Worm (Caenorhabditis elegans): Measurements from ENCODE around the gene oatr-1.
A peak's percentile ranks its signal among the peaks of the same experiment; 100 is the strongest.

The oatr-1 gene

ce11 chrIII:6415306-6415973, 19.5 kb upstream of the oatr-1 start, which contains the start of gene nas-4 (continued):
- TF ChIP-seq mes-4 (tag; optimal IDR thresholded peaks at IDR 0.05) = no peak
- no peak for TF ChIP-seq ztf-22 (GFP tag; optimal IDR thresholded peaks at IDR 0.05)
- TF ChIP-seq madf-3 (GFP tag; IDR thresholded peaks at IDR 0.05) = 0 out of 2 replicates have a peak, but pooled peaks have one; percentile 70
- no peak for TF ChIP-seq attf-3 (GFP tag; conservative IDR thresholded peaks at IDR 0.05)
- TF ChIP-seq let-607 (tag; optimal IDR thresholded peaks at IDR 0.05) = peak in 1 of 2 experiments; percentile 13
- no peak for TF ChIP-seq rpc-1 (optimal IDR thresholded peaks at IDR 0.05)
- no peak for TF ChIP-seq rpc-1 (tag; optimal IDR thresholded peaks at IDR 0.05)
- no peak for TF ChIP-seq pha-4 (tag; optimal IDR thresholded peaks at IDR 0.05)
- TF ChIP-seq ceh-79 (tag; optimal IDR thresholded peaks at IDR 0.05) = no peak
- TF ChIP-seq him-1 (tag; optimal IDR thresholded peaks at IDR 0.05) = peak; percentile 55
- no peak for TF ChIP-seq dox-1 (GFP tag; IDR thresholded peaks at IDR 0.05)
- TF ChIP-seq nhr-80 (tag; optimal IDR thresholded peaks at IDR 0.05) = no peak
- peak; percentile 5; the same call in 1 of the 2 replicates for TF ChIP-seq cebp-2 (GFP tag; IDR thresholded peaks at IDR 0.05)
- no peak for TF ChIP-seq dpl-1 (GFP tag; optimal IDR thresholded peaks at IDR 0.05)
- TF ChIP-seq F39B2.1 (GFP tag; IDR thresholded peaks at IDR 0.05) = no peak
- no peak for TF ChIP-seq ztf-6 (GFP tag; IDR thresholded peaks at IDR 0.05)
- TF ChIP-seq mxl-1 (tag; optimal IDR thresholded peaks at IDR 0.05) = no peak
- no peak for TF ChIP-seq F10E7.11 (tag; optimal IDR thresholded peaks at IDR 0.05)
- peak; percentile 20; the same call in 1 of the 2 replicates for TF ChIP-seq Y56A3A.18 (GFP tag; IDR thresholded peaks at IDR 0.05)
- no peak for TF ChIP-seq lir-1 (GFP tag; conservative IDR thresholded peaks at IDR 0.05)
- TF ChIP-seq T26A5.8 (tag; optimal IDR thresholded peaks at IDR 0.05) = no peak
- TF ChIP-seq Y53G8AR.9 (GFP tag; conservative IDR thresholded peaks at IDR 0.05) = peak; percentile 59; the same call in 1 of the 2 replicates
- TF ChIP-seq lin-35 (GFP tag; optimal IDR thresholded peaks at IDR 0.05) = no peak
- TF ChIP-seq C17E4.6 (GFP tag; IDR thresholded peaks at IDR 0.05) = no peak
- TF ChIP-seq lin-40 (tag; optimal IDR thresholded peaks at IDR 0.05) = peak; percentile 29
- TF ChIP-seq ceh-58 (GFP tag; IDR thresholded peaks at IDR 0.05) = no peak
- peak; percentile 35 for TF ChIP-seq nhr-90 (tag; optimal IDR thresholded peaks at IDR 0.05)
- TF ChIP-seq nhr-120 (GFP tag; IDR thresholded peaks at IDR 0.05) = 0 out of 2 replicates have a peak, but pooled peaks have one; percentile 5
- TF ChIP-seq ceh-100 (GFP tag; IDR thresholded peaks at IDR 0.05) = no peak
- TF ChIP-seq nhr-27 (tag; optimal IDR thresholded peaks at IDR 0.05) = no peak
- no peak for TF ChIP-seq B0261.1 (tag; optimal IDR thresholded peaks at IDR 0.05)
- no peak for TF ChIP-seq F57A8.1 (GFP tag; optimal IDR thresholded peaks at IDR 0.05)
- peak; percentile 80 for TF ChIP-seq lin-26 (GFP tag; IDR thresholded peaks at IDR 0.05)
- TF ChIP-seq madf-8 (GFP tag; conservative IDR thresholded peaks at IDR 0.05) = no peak
- no peak for TF ChIP-seq sea-2 (GFP tag; IDR thresholded peaks at IDR 0.05)
- no peak for TF ChIP-seq ceh-40 (GFP tag; IDR thresholded peaks at IDR 0.05)
- no peak for TF ChIP-seq nfya-1 (tag; optimal IDR thresholded peaks at IDR 0.05; ENCODE audit: borderline replicate concordance, insufficient read depth)
- TF ChIP-seq F52B5.7 (tag; optimal IDR thresholded peaks at IDR 0.05) = no peak
- no peak for TF ChIP-seq K12H6.12 (tag; optimal IDR thresholded peaks at IDR 0.05)
- TF ChIP-seq athp-1 (tag; optimal IDR thresholded peaks at IDR 0.05) = peak; percentile 64
- TF ChIP-seq snpc-1.3 (tag; optimal IDR thresholded peaks at IDR 0.05; ENCODE audit: insufficient read depth) = no peak
- TF ChIP-seq tbp1 (GFP tag; optimal IDR thresholded peaks at IDR 0.05) = no peak
- no peak for TF ChIP-seq nfya-2 (GFP tag; IDR thresholded peaks at IDR 0.05)
- no peak for TF ChIP-seq lag-1 (GFP tag; IDR thresholded peaks at IDR 0.05)
- no peak for TF ChIP-seq akir-1 (GFP tag; optimal IDR thresholded peaks at IDR 0.05)
- no peak for TF ChIP-seq Y67H2A.10 (GFP tag; conservative IDR thresholded peaks at IDR 0.05)
- TF ChIP-seq unc-130 (GFP tag; optimal IDR thresholded peaks at IDR 0.05) = no peak
- no peak for TF ChIP-seq D2030.7 (GFP tag; IDR thresholded peaks at IDR 0.05)
- no peak for TF ChIP-seq F57C9.4 (tag; optimal IDR thresholded peaks at IDR 0.05)
